Fruit fly (Drosophila melanogaster) whole organism, wandering third instar larva: ENCODE measurements around the gene edin.

Experiments
- Dfd ChIP-seq: fragments of >200 bp; optimal IDR thresholded peaks from 2 replicates; lab custom pipeline; 2017; ENCODE audit warnings: missing biosample characterization, missing genetic modification characterization
- GATAd ChIP-seq: sonication (Bioruptor generic); optimal IDR thresholded peaks from 2 replicates; lab custom pipeline; 2016; ENCODE audit warnings: missing biosample characterization, missing genetic modification characterization
- Hnf4 ChIP-seq: fragments of 200-800 bp; sonication (Bioruptor generic); optimal IDR thresholded peaks from 2 replicates; lab custom pipeline; 2016; ENCODE audit warnings: missing biosample characterization, mild to moderate bottlenecking, missing genetic modification characterization
- Hr78 ChIP-seq: fragments of >200 bp; optimal IDR thresholded peaks from 2 replicates; lab custom pipeline; 2017; ENCODE audit warnings: missing biosample characterization, missing genetic modification characterization
- OdsH ChIP-seq: fragments of 200-800 bp; sonication (Bioruptor generic); optimal IDR thresholded peaks from 2 replicates; lab custom pipeline; 2016; ENCODE audit warnings: missing biosample characterization, mild to moderate bottlenecking, missing genetic modification characterization
- brk ChIP-seq: fragments of 200-800 bp; sonication (Bioruptor generic); optimal IDR thresholded peaks from 2 replicates; lab custom pipeline; 2016; ENCODE audit warnings: missing biosample characterization, mild to moderate bottlenecking, missing genetic modification characterization
- dl ChIP-seq, 2 experiments: fragments of 175-275, 200-275 bp in 1 of 2; fragments of 200-275 bp in 1 of 2; sonication (Bioruptor generic); optimal IDR thresholded peaks; lab custom pipeline; 2018; ENCODE audit warnings: mild to moderate bottlenecking in 2 of 2, missing biosample characterization in 2 of 2, missing genetic modification characterization in 2 of 2, moderate library complexity in 2 of 2; ENCODE audit not compliant: partially characterized antibody in 2 of 2, insufficient read depth in 1 of 2
- dmrt93B ChIP-seq: fragments of 200-800 bp; sonication (Bioruptor generic); optimal IDR thresholded peaks from 2 replicates; lab custom pipeline; 2018; ENCODE audit warnings: missing biosample characterization, mild to moderate bottlenecking, missing genetic modification characterization
- fru ChIP-seq: fragments of 200-800 bp; sonication (Bioruptor generic); optimal IDR thresholded peaks from 3 replicates; lab custom pipeline; 2016; ENCODE audit warnings: missing biosample characterization, mild to moderate bottlenecking, missing genetic modification characterization
- h ChIP-seq: fragments of 200-800 bp; sonication (Bioruptor generic); optimal IDR thresholded peaks from 3 replicates; lab custom pipeline; 2016; ENCODE audit warnings: missing biosample characterization, mild to moderate bottlenecking, missing genetic modification characterization
- lola ChIP-seq: fragments of >200 bp; optimal IDR thresholded peaks from 2 replicates; lab custom pipeline; 2017; ENCODE audit warnings: missing biosample characterization, missing genetic modification characterization
- psq ChIP-seq: fragments of 200-800 bp; sonication (Bioruptor generic); optimal IDR thresholded peaks from 3 replicates; lab custom pipeline; 2017; ENCODE audit warnings: missing biosample characterization, mild to moderate bottlenecking, missing genetic modification characterization, moderate library complexity
- tai ChIP-seq: sonication (Bioruptor generic); optimal IDR thresholded peaks from 2 replicates; lab custom pipeline; 2016; ENCODE audit warnings: missing biosample characterization, missing genetic modification characterization
- usp ChIP-seq: fragments of >200 bp; optimal IDR thresholded peaks from 2 replicates; lab custom pipeline; 2017; ENCODE audit warnings: missing biosample characterization, missing genetic modification characterization

- TF ChIP-seq Hr78 (no peak), usp (GFP tag; lab: Kevin White, UChicago) (no peak), dl (GFP tag; optimal IDR thresholded peaks at IDR 0.05; lab: Kevin White, UChicago; ENCODE audit: insufficient read depth in 1 of 2, partially characterized antibody in 2 of 2) (no peak), h (GFP tag; lab: Kevin White, UChicago) (no peak), Hnf4 (no peak), GATAd (GFP tag; lab: Kevin White, UChicago) (no peak), lola (GFP tag; lab: Kevin White, UChicago) (no peak), Dfd (GFP tag; lab: Kevin White, UChicago) (no peak), OdsH (GFP tag; lab: Kevin White, UChicago) (no peak), dmrt93B (GFP tag; lab: Kevin White, UChicago) (no peak), brk (GFP tag; lab: Kevin White, UChicago) (no peak), psq (no peak), fru (GFP tag; lab: Kevin White, UChicago) (no peak), tai (no peak)
Observed at dm6 chr3L:17494541-17494940, at the start of gene edin.
